Fruit fly (Drosophila melanogaster) whole organism, embryonic: ENCODE data around the gene Glt.

Experiments used
- Asciz ChIP-seq: fragments of 200-800 bp; sonication (Bioruptor generic); optimal IDR thresholded peaks from 2 replicates; lab custom pipeline; 2017; ENCODE audit warnings: missing biosample characterization, mild to moderate bottlenecking, missing genetic modification characterization, missing genetic modification reagents
- BEAF-32 ChIP-seq: fragments of 200-800 bp; sonication (Bioruptor generic); optimal IDR thresholded peaks from 3 replicates; lab custom pipeline; 2017; ENCODE audit warnings: missing biosample characterization, missing genetic modification characterization, mild to moderate bottlenecking, moderate library complexity, missing genetic modification reagents
- C15 ChIP-seq: fragments of 200-800 bp; sonication (Bioruptor generic); IDR thresholded peaks from 3 replicates; pipeline ENCODE4 v1.3.6; 2022; ENCODE audit warnings: missing biosample characterization, missing genetic modification characterization
- CG10543 ChIP-seq: fragments of 200-800 bp; sonication (Bioruptor generic); optimal IDR thresholded peaks from 3 replicates; lab custom pipeline; 2017; ENCODE audit warnings: missing biosample characterization, mild to moderate bottlenecking, missing genetic modification characterization, moderate library complexity
- CG11504 ChIP-seq: fragments of 200-800 bp; sonication (Bioruptor generic); optimal IDR thresholded peaks from 3 replicates; lab custom pipeline; 2019; ENCODE audit warnings: missing biosample characterization, mild to moderate bottlenecking, missing genetic modification characterization, moderate library complexity
- CG11723 ChIP-seq: fragments of 200-800 bp; sonication (Bioruptor generic); optimal IDR thresholded peaks from 2 replicates; lab custom pipeline; 2017; ENCODE audit warnings: missing biosample characterization, mild to moderate bottlenecking, missing genetic modification characterization
- CG12236 ChIP-seq: fragments of 200-800 bp; sonication (Bioruptor generic); optimal IDR thresholded peaks from 2 replicates; lab custom pipeline; 2016; ENCODE audit warnings: missing biosample characterization, missing genetic modification characterization
- CG12391 ChIP-seq: fragments of 200-800 bp; sonication (Bioruptor generic); optimal IDR thresholded peaks from 3 replicates; lab custom pipeline; 2018; ENCODE audit warnings: missing biosample characterization, mild to moderate bottlenecking, missing genetic modification characterization, moderate library complexity
- CG14441 ChIP-seq: fragments of 200-800 bp; sonication (Bioruptor generic); IDR thresholded peaks from 2 replicates; pipeline ENCODE4 v1.3.6; 2022; ENCODE audit warnings: missing biosample characterization, missing genetic modification characterization
- CG16863 ChIP-seq: fragments of 200-800 bp; sonication (Bioruptor generic); optimal IDR thresholded peaks from 3 replicates; lab custom pipeline; 2016; ENCODE audit warnings: missing biosample characterization, missing genetic modification characterization
- CG1792 ChIP-seq: fragments of 200-800 bp; sonication (Bioruptor generic); optimal IDR thresholded peaks from 2 replicates; lab custom pipeline; 2016; ENCODE audit warnings: missing biosample characterization, missing genetic modification characterization
- CG18476 ChIP-seq: fragments of 200-800 bp; sonication (Bioruptor generic); optimal IDR thresholded peaks from 2 replicates; lab custom pipeline; 2016; ENCODE audit warnings: missing biosample characterization, mild to moderate bottlenecking, missing genetic modification characterization
- CG2199 ChIP-seq: fragments of 200-800 bp; sonication (Bioruptor generic); IDR thresholded peaks from 3 replicates; pipeline ENCODE4 v1.3.6; 2022; ENCODE audit warnings: missing biosample characterization, missing genetic modification characterization
- CG2889 ChIP-seq: fragments of 200-800 bp; sonication (Bioruptor generic); IDR thresholded peaks from 3 replicates; pipeline ENCODE4 v1.3.6; 2022; ENCODE audit warnings: missing biosample characterization, missing genetic modification characterization
- CG31388 ChIP-seq: fragments of 200-800 bp; sonication (Bioruptor generic); optimal IDR thresholded peaks from 2 replicates; lab custom pipeline; 2016; ENCODE audit warnings: missing biosample characterization, missing genetic modification characterization
- CG42726 ChIP-seq: fragments of 200-800 bp; sonication (Bioruptor generic); IDR thresholded peaks from 2 replicates; pipeline ENCODE4 v1.3.6; 2022; ENCODE audit warnings: missing biosample characterization, missing genetic modification characterization; ENCODE audit not compliant: partially characterized antibody
- CG4707 ChIP-seq: fragments of 200-800 bp; sonication (Bioruptor generic); optimal IDR thresholded peaks from 2 replicates; lab custom pipeline; 2018; ENCODE audit warnings: missing biosample characterization, mild to moderate bottlenecking, missing genetic modification characterization, moderate library complexity
- CG6683 ChIP-seq: fragments of 200-800 bp; sonication (Bioruptor generic); optimal IDR thresholded peaks from 2 replicates; lab custom pipeline; 2017; ENCODE audit warnings: missing biosample characterization, mild to moderate bottlenecking, missing genetic modification characterization, missing genetic modification reagents
- Dll ChIP-seq: fragments of 200-800 bp; sonication (Bioruptor generic); IDR thresholded peaks from 4 replicates; pipeline ENCODE4 v1.3.6; 2022; ENCODE audit warnings: missing biosample characterization, missing genetic modification characterization; ENCODE audit not compliant: partially characterized antibody
- Hr51 ChIP-seq, 2 experiments: fragments of 200-800 bp; sonication (Bioruptor generic); optimal IDR thresholded peaks; 2 replicates in 1 of 2; 3 replicates in 1 of 2; lab custom pipeline; 2016 to 2018; ENCODE audit warnings: missing biosample characterization in 2 of 2, missing genetic modification characterization in 2 of 2, mild to moderate bottlenecking in 1 of 2, moderate library complexity in 1 of 2
- Mad ChIP-seq: fragments of 200-800 bp; sonication (Bioruptor generic); optimal IDR thresholded peaks from 2 replicates; lab custom pipeline; 2016; ENCODE audit warnings: missing biosample characterization, missing genetic modification characterization
- NC2α ChIP-seq: fragments of 200-800 bp; sonication (Bioruptor generic); optimal IDR thresholded peaks from 2 replicates; lab custom pipeline; 2016; ENCODE audit warnings: missing biosample characterization, missing genetic modification characterization
- Ptx1 ChIP-seq: fragments of 200-800 bp; sonication (Bioruptor generic); IDR thresholded peaks from 2 replicates; pipeline ENCODE4 v1.3.6; 2022; ENCODE audit warnings: missing biosample characterization, missing genetic modification characterization
- Rx ChIP-seq: fragments of 200-800 bp; sonication (Bioruptor generic); IDR thresholded peaks from 2 replicates; pipeline ENCODE4 v1.3.6; 2022; ENCODE audit warnings: missing biosample characterization, missing genetic modification characterization
- Stat92E ChIP-seq, 3 experiments: fragments of >200 bp in 2 of 3; fragments of 200-800 bp in 1 of 3; sonication (Bioruptor generic) in 1 of 3; optimal IDR thresholded peaks; 2 replicates each; lab custom pipeline; 2017 to 2019; ENCODE audit warnings: missing biosample characterization in 3 of 3, missing genetic modification characterization in 3 of 3, mild to moderate bottlenecking in 1 of 3, moderate library complexity in 1 of 3
- abd-A ChIP-seq: fragments of 200-800 bp; sonication (Bioruptor generic); optimal IDR thresholded peaks from 3 replicates; lab custom pipeline; 2019; ENCODE audit warnings: missing biosample characterization, mild to moderate bottlenecking, missing genetic modification characterization, moderate library complexity
- al ChIP-seq: fragments of 200-800 bp; sonication (Bioruptor generic); IDR thresholded peaks from 2 replicates; pipeline ENCODE4 v1.3.6; 2022; ENCODE audit warnings: missing biosample characterization, missing genetic modification characterization
- chif ChIP-seq, 2 experiments: fragments of 200-800 bp; sonication (Bioruptor generic); optimal IDR thresholded peaks; 3 replicates each; lab custom pipeline; 2016; ENCODE audit warnings: missing biosample characterization in 2 of 2, missing genetic modification characterization in 2 of 2
- chinmo ChIP-seq: fragments of 200-800 bp; sonication (Bioruptor generic); IDR thresholded peaks from 4 replicates; pipeline ENCODE4 v1.3.6; 2022; ENCODE audit warnings: missing biosample characterization, missing genetic modification characterization; ENCODE audit not compliant: partially characterized antibody
- dan ChIP-seq: fragments of 200-800 bp; sonication (Bioruptor generic); IDR thresholded peaks from 2 replicates; pipeline ENCODE4 v1.3.6; 2022; ENCODE audit warnings: missing biosample characterization, missing genetic modification characterization
- disco-r ChIP-seq: fragments of 200-800 bp; sonication (Bioruptor generic); optimal IDR thresholded peaks from 2 replicates; lab custom pipeline; 2016; ENCODE audit warnings: missing biosample characterization, missing genetic modification characterization
- exex ChIP-seq: fragments of 200-800 bp; sonication (Bioruptor generic); optimal IDR thresholded peaks from 4 replicates; lab custom pipeline; 2018; ENCODE audit warnings: missing biosample characterization, mild to moderate bottlenecking, missing genetic modification characterization, moderate library complexity
- fd3F ChIP-seq: fragments of 200-800 bp; sonication (Bioruptor generic); optimal IDR thresholded peaks from 2 replicates; lab custom pipeline; 2018; ENCODE audit warnings: missing biosample characterization, mild to moderate bottlenecking, missing genetic modification characterization, moderate library complexity
- fd64A ChIP-seq: fragments of 200-800 bp; sonication (Bioruptor generic); optimal IDR thresholded peaks from 3 replicates; lab custom pipeline; 2018; ENCODE audit warnings: missing biosample characterization, mild to moderate bottlenecking, missing genetic modification characterization
- gcm2 ChIP-seq: fragments of 200-800 bp; sonication (Bioruptor generic); optimal IDR thresholded peaks from 2 replicates; lab custom pipeline; 2016; ENCODE audit warnings: missing biosample characterization, missing genetic modification characterization
- grau ChIP-seq: fragments of 200-800 bp; optimal IDR thresholded peaks from 3 replicates; lab custom pipeline; 2019; ENCODE audit warnings: missing biosample characterization, mild to moderate bottlenecking, missing genetic modification characterization, moderate library complexity
- hkb ChIP-seq, 2 experiments: fragments of 200-800 bp in 1 of 2; fragments of >200 bp in 1 of 2; sonication (Bioruptor generic) in 1 of 2; IDR thresholded peaks in 1 of 2; optimal IDR thresholded peaks in 1 of 2; 2 replicates each; pipeline versions ENCODE4 v1.3.6 to Lab custom; 2017 to 2022; ENCODE audit warnings: missing biosample characterization in 1 of 2, missing genetic modification characterization in 1 of 2
- pros ChIP-seq: fragments of 200-800 bp; sonication (Bioruptor generic); optimal IDR thresholded peaks from 3 replicates; lab custom pipeline; 2019; ENCODE audit warnings: missing biosample characterization, mild to moderate bottlenecking, missing genetic modification characterization, moderate library complexity
- pzg ChIP-seq: fragments of 200-800 bp; sonication (Bioruptor generic); optimal IDR thresholded peaks from 3 replicates; lab custom pipeline; 2018; ENCODE audit warnings: missing biosample characterization, mild to moderate bottlenecking, missing genetic modification characterization, moderate library complexity
- row ChIP-seq: fragments of 200-800 bp; sonication (Bioruptor generic); IDR thresholded peaks from 3 replicates; pipeline ENCODE4 v1.3.6; 2022; ENCODE audit warnings: missing biosample characterization, missing genetic modification characterization
- sens-2 ChIP-seq: fragments of 200-800 bp; sonication (Bioruptor generic); IDR thresholded peaks from 2 replicates; pipeline ENCODE4 v1.3.6; 2022; ENCODE audit warnings: missing biosample characterization, missing genetic modification characterization
- seq ChIP-seq: fragments of 200-800 bp; sonication (Bioruptor generic); IDR thresholded peaks from 2 replicates; pipeline ENCODE4 v1.3.6; 2022; ENCODE audit warnings: missing biosample characterization, missing genetic modification characterization
- tll ChIP-seq, 2 experiments: fragments of 200-800 bp in 1 of 2; fragments of >200 bp in 1 of 2; sonication (Bioruptor generic) in 1 of 2; optimal IDR thresholded peaks; 2 replicates each; lab custom pipeline; 2017 to 2019; ENCODE audit warnings: missing biosample characterization in 2 of 2, missing genetic modification characterization in 2 of 2, mild to moderate bottlenecking in 1 of 2, moderate library complexity in 1 of 2
- ttk ChIP-seq: fragments of 200-800 bp; sonication (Bioruptor generic); IDR thresholded peaks from 2 replicates; pipeline ENCODE4 v2.1.2; 2022; ENCODE audit warnings: missing biosample characterization, missing genetic modification characterization
- tup ChIP-seq: fragments of 200-800 bp; sonication (Bioruptor generic); optimal IDR thresholded peaks from 2 replicates; lab custom pipeline; 2016; ENCODE audit warnings: missing biosample characterization, mild to moderate bottlenecking, missing genetic modification characterization, moderate library complexity
- zen ChIP-seq: fragments of 200-800 bp; sonication (Bioruptor generic); optimal IDR thresholded peaks from 3 replicates; lab custom pipeline; 2018; ENCODE audit warnings: missing biosample characterization, mild to moderate bottlenecking, missing genetic modification characterization, moderate library complexity
- zen2 ChIP-seq: fragments of 200-800 bp; sonication (Bioruptor generic); IDR thresholded peaks from 3 replicates; pipeline ENCODE4 v1.3.6; 2022; ENCODE audit warnings: missing biosample characterization, missing genetic modification characterization; ENCODE audit not compliant: partially characterized antibody

Glt gene

dm6 chr2L:8717618-8718336, 45.3 kb downstream of the Glt start (continued):
- TF ChIP-seq zen (tag; lab: Kevin White, UChicago), result peak; percentile 60
- TF ChIP-seq CG4707 (GFP tag; lab: Kevin White, UChicago), result peak; percentile 78
- TF ChIP-seq ttk (GFP tag; lab: Robert Waterston, UW), result peak; percentile 73; the same call in 1 of the 2 replicates
- TF ChIP-seq pzg (GFP tag; lab: Kevin White, UChicago), result no peak
- no peak for TF ChIP-seq zen2
- peak; percentile 66 for TF ChIP-seq CG16863 (GFP tag; lab: Kevin White, UChicago)
- TF ChIP-seq tll (GFP tag; optimal IDR thresholded peaks at IDR 0.05; lab: Kevin White, UChicago), result no peak
- TF ChIP-seq Ptx1 (GFP tag; lab: Robert Waterston, UW), result peak; percentile 84
- TF ChIP-seq CG31388 (GFP tag; lab: Kevin White, UChicago), result peak; percentile 45
- TF ChIP-seq CG11723, result peak; percentile 90
- peak; percentile 33 for TF ChIP-seq CG12236 (GFP tag; lab: Kevin White, UChicago)
- peak; percentile 47; the same call in 1 of the 4 replicates for TF ChIP-seq Dll (GFP tag; lab: Robert Waterston, UW)
- peak; percentile 41; the same call in 1 of the 3 replicates for TF ChIP-seq CG2889 (GFP tag; lab: Robert Waterston, UW)
- peak; percentile 29; the same call in 1 of the 2 replicates for TF ChIP-seq Rx
- no peak for TF ChIP-seq CG42726 (GFP tag; lab: Robert Waterston, UW)
- TF ChIP-seq abd-A (tag; lab: Kevin White, UChicago), result peak; percentile 96
- TF ChIP-seq CG1792 (GFP tag; lab: Kevin White, UChicago), result peak; percentile 37
- peak; percentile 46 to 73 for TF ChIP-seq chif (GFP tag; optimal IDR thresholded peaks at IDR 0.05; lab: Kevin White, UChicago)
- TF ChIP-seq NC2α (GFP tag; lab: Kevin White, UChicago), result peak; percentile 38
- TF ChIP-seq CG6683, result peak; percentile 86
- peak; percentile 40 for TF ChIP-seq gcm2 (GFP tag; lab: Kevin White, UChicago)
- peak; percentile 100 for TF ChIP-seq chinmo
- TF ChIP-seq CG10543, result peak; percentile 89
- TF ChIP-seq al (GFP tag; lab: Robert Waterston, UW), result peak; percentile 59; the same call in 1 of the 2 replicates
- TF ChIP-seq Mad, result peak; percentile 79
- peak; percentile 30 for TF ChIP-seq tup (GFP tag; lab: Kevin White, UChicago)
- TF ChIP-seq fd3F, result peak; percentile 88
- no peak for TF ChIP-seq BEAF-32 (GFP tag; lab: Kevin White, UChicago)
- TF ChIP-seq pros (GFP tag; lab: Kevin White, UChicago), result peak; percentile 47
- no peak for TF ChIP-seq dan (GFP tag; lab: Robert Waterston, UW)
- TF ChIP-seq CG14441 (GFP tag; lab: Robert Waterston, UW), result peak; percentile 65
- TF ChIP-seq C15 (GFP tag; lab: Robert Waterston, UW), result peak; percentile 52; the same call in 1 of the 3 replicates
- peak; percentile 94 for TF ChIP-seq CG12391 (tag; lab: Kevin White, UChicago)
- TF ChIP-seq sens-2 (GFP tag; lab: Robert Waterston, UW), result no peak
- TF ChIP-seq exex, result peak; percentile 90
- TF ChIP-seq row (GFP tag; lab: Robert Waterston, UW), result peak; percentile 90
- TF ChIP-seq grau (tag; lab: Kevin White, UChicago), result peak; percentile 95
- TF ChIP-seq Asciz (GFP tag; lab: Kevin White, UChicago), result peak; percentile 87
- peak; percentile 70 for TF ChIP-seq disco-r
- peak; percentile 95 for TF ChIP-seq CG11504 (tag; lab: Kevin White, UChicago)
- TF ChIP-seq Hr51 (GFP tag; optimal IDR thresholded peaks at IDR 0.05; lab: Kevin White, UChicago), result peak; percentile 60 to 96
- TF ChIP-seq seq, result peak; percentile 63
- TF ChIP-seq CG2199 (GFP tag; lab: Robert Waterston, UW), result no peak
- TF ChIP-seq CG18476 (GFP tag; lab: Kevin White, UChicago), result peak; percentile 88
- peak; percentile 34 for TF ChIP-seq fd64A (GFP tag; lab: Kevin White, UChicago)
- peak in 1 of 3 experiments; percentile 53 for TF ChIP-seq Stat92E (GFP tag; optimal IDR thresholded peaks at IDR 0.05; lab: Kevin White, UChicago)
- TF ChIP-seq hkb (optimal IDR thresholded peaks at IDR 0.05; lab: Kevin White, UChicago), result no peak
- peak; percentile 89 for TF ChIP-seq hkb (GFP tag; IDR thresholded peaks at IDR 0.05; lab: Robert Waterston, UW)
